Fruit fly (Drosophila melanogaster): Measurements from ENCODE around the gene CG9008.

DNA sequence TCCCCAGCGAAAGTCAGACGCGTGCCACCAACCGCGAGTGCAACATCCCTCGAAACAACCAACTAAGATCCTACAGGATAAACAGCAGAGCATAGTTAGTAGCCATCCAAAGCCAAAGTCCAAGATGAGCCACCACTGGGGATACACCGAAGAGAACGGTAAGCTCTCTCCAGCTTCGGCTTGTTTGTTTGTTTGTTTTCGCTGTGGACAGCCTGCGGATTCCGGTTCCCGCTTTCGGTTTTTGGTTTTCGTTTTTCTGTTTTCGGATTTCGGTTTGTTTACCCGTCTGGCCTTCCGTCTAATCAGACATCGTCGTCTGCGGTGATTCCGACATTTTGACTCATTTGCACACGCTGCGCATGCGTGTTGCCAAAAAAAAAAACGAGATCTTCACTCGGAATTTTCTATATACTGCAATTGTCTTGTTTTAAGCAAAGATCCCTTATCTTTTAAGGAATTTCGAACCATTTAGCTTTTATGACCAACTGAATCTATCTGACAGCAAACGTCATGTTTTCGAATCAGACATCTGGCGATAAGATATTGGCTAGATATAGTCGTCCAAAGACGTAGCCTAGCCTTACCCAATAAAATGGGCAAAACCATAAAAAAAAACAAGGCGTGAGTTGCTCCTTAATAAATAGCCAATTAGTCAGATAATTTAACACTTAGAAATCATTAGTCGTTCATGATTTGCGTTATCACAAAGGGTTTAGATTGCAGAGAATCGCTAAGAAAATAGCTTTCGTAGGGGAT, 24.0 kb upstream of the CG9008 start:
- no peak for TF ChIP-seq Ets98B (GFP tag; IDR thresholded peaks at IDR 0.05)
- no peak for TF ChIP-seq fd96Ca (GFP tag; IDR thresholded peaks at IDR 0.05)
- TF ChIP-seq CG17806 (tag; optimal IDR thresholded peaks at IDR 0.05) = no peak
- TF ChIP-seq Pif1A (GFP tag; optimal IDR thresholded peaks at IDR 0.05) = no peak
- no peak for TF ChIP-seq CG8301 (tag; optimal IDR thresholded peaks at IDR 0.05)
- no peak for TF ChIP-seq Pif1B (GFP tag; optimal IDR thresholded peaks at IDR 0.05)
- TF ChIP-seq CG10348 (GFP tag; IDR thresholded peaks at IDR 0.05) = no peak
- TF ChIP-seq CG9948 (tag; optimal IDR thresholded peaks at IDR 0.05) = no peak
- TF ChIP-seq CG15710 (tag; optimal IDR thresholded peaks at IDR 0.05) = no peak
- TF ChIP-seq CG12605 (GFP tag; IDR thresholded peaks at IDR 0.05) = no peak

Data from whole organism, pupa.